Worm (Caenorhabditis elegans) whole organism, mixed stage, embryonic: ENCODE data around the gene Y56A3A.22.

Experiments used
- M03D4.4 ChIP-seq: sonication (generic microtip); optimal IDR thresholded peaks from 2 replicates; lab custom pipeline; 2017; ENCODE audit warnings: mild to moderate bottlenecking, missing genetic modification characterization, missing compliant biosample characterization
- blmp-1 ChIP-seq: fragments of 150-350 bp; optimal IDR thresholded peaks from 2 replicates; lab custom pipeline; 2014; ENCODE audit warnings: missing biosample characterization, missing genetic modification characterization
- elt-1 ChIP-seq: sonication (generic microtip); optimal IDR thresholded peaks from 2 replicates; lab custom pipeline; 2017; ENCODE audit warnings: missing genetic modification characterization, mild to moderate bottlenecking, missing compliant biosample characterization, antibody characterized with exemption, moderate library complexity, borderline replicate concordance; ENCODE audit not compliant: insufficient read depth
- lsy-2 ChIP-seq: fragments of 150-350 bp; optimal IDR thresholded peaks from 2 replicates; lab custom pipeline; 2014; ENCODE audit warnings: missing biosample characterization, missing genetic modification characterization
- mep-1 ChIP-seq: fragments of 150-350 bp; optimal IDR thresholded peaks from 2 replicates; lab custom pipeline; 2017; ENCODE audit warnings: missing biosample characterization, missing genetic modification reagents, missing genetic modification characterization, inconsistent platforms
- pha-4 ChIP-seq: fragments of 150-350 bp; optimal IDR thresholded peaks from 2 replicates; lab custom pipeline; 2018; ENCODE audit warnings: missing biosample characterization, missing genetic modification reagents, missing genetic modification characterization
- snpc-4 ChIP-seq: fragments of 150-350 bp; optimal IDR thresholded peaks from 2 replicates; lab custom pipeline; 2014; ENCODE audit warnings: missing biosample characterization, missing genetic modification characterization
- unc-39 ChIP-seq: fragments of 150-350 bp; optimal IDR thresholded peaks from 2 replicates; lab custom pipeline; 2014; ENCODE audit warnings: missing biosample characterization, missing genetic modification characterization
- unc-62 ChIP-seq: fragments of 150-350 bp; optimal IDR thresholded peaks from 2 replicates; lab custom pipeline; 2014; ENCODE audit warnings: missing biosample characterization, missing genetic modification reagents, missing genetic modification characterization

ce11 chrIII:11946973-11947372 lies 25.5 kb downstream of the Y56A3A.22 start, which contains the start of gene Y56A3A.7:
- TF ChIP-seq unc-39 (tag; lab: Kevin White, UChicago) (no peak), pha-4 (tag; lab: Kevin White, UChicago) (no peak), unc-62 (no peak), mep-1 (tag; lab: Kevin White, UChicago) (no peak), M03D4.4 (tag; lab: Kevin White, UChicago) (no peak), snpc-4 (no peak), lsy-2 (no peak), blmp-1 (no peak), elt-1 (tag; lab: Kevin White, UChicago) (no peak)
